Worm (Caenorhabditis elegans) whole organism, young adult: ENCODE data around the gene math-26.

Experiments
- B0261.1 ChIP-seq: sonication (generic microtip); optimal IDR thresholded peaks from 2 replicates; lab custom pipeline; 2016; ENCODE audit warnings: mild to moderate bottlenecking, missing genetic modification characterization, moderate library complexity, missing compliant biosample characterization
- B0336.3 ChIP-seq: fragments of 200-800 bp; sonication (Bioruptor generic); IDR thresholded peaks from 2 replicates; pipeline ENCODE4 v1.3.6; 2022; ENCODE audit warnings: missing genetic modification characterization, missing compliant biosample characterization
- F10E7.11 ChIP-seq: sonication (generic microtip); optimal IDR thresholded peaks from 2 replicates; lab custom pipeline; 2017; ENCODE audit warnings: mild to moderate bottlenecking, missing genetic modification characterization, moderate library complexity, missing compliant biosample characterization
- F37B4.10 ChIP-seq: fragments of 200-800 bp; sonication (Bioruptor generic); IDR thresholded peaks from 2 replicates; pipeline ENCODE4 v1.3.6; 2022; ENCODE audit warnings: missing genetic modification characterization, missing compliant biosample characterization
- F49E8.2 ChIP-seq: sonication (generic microtip); optimal IDR thresholded peaks from 3 replicates; lab custom pipeline; 2017; ENCODE audit warnings: missing genetic modification characterization, mild to moderate bottlenecking, missing compliant biosample characterization, antibody characterized with exemption, moderate library complexity; ENCODE audit not compliant: insufficient read depth
- K12H6.12 ChIP-seq: fragments of 200-800 bp; sonication (Bioruptor generic); optimal IDR thresholded peaks from 2 replicates; lab custom pipeline; 2018; ENCODE audit warnings: mild to moderate bottlenecking, missing genetic modification characterization, missing compliant biosample characterization
- T07F8.4 ChIP-seq: sonication (generic microtip); optimal IDR thresholded peaks from 2 replicates; lab custom pipeline; 2016; ENCODE audit warnings: mild to moderate bottlenecking, missing genetic modification characterization, moderate library complexity, missing compliant biosample characterization
- T26A5.8 ChIP-seq: sonication (generic microtip); optimal IDR thresholded peaks from 2 replicates; lab custom pipeline; 2016; ENCODE audit warnings: missing genetic modification characterization, missing compliant biosample characterization
- Y56A3A.18 ChIP-seq: fragments of 200-800 bp; sonication (Bioruptor generic); IDR thresholded peaks from 2 replicates; pipeline ENCODE4 v1.3.6; 2022; ENCODE audit warnings: missing genetic modification reagents, missing genetic modification characterization, missing compliant biosample characterization
- Y67H2A.10 ChIP-seq: fragments of 200-800 bp; sonication (Bioruptor generic); conservative IDR thresholded peaks from 2 replicates; pipeline ENCODE4 v1.3.6; 2022; ENCODE audit warnings: missing genetic modification reagents, missing genetic modification characterization, missing compliant biosample characterization
- ZK185.1 ChIP-seq: sonication (generic microtip); optimal IDR thresholded peaks from 2 replicates; lab custom pipeline; 2016; ENCODE audit warnings: mild to moderate bottlenecking, missing genetic modification characterization, missing compliant biosample characterization; ENCODE audit not compliant: poor library complexity, severe bottlenecking
- aptf-2 ChIP-seq: fragments of 200-800 bp; sonication (Bioruptor generic); conservative IDR thresholded peaks from 2 replicates; pipeline ENCODE4 v1.3.6; 2022; ENCODE audit warnings: missing genetic modification reagents, missing genetic modification characterization, missing compliant biosample characterization
- attf-5 ChIP-seq: fragments of 200-800 bp; sonication (Bioruptor generic); optimal IDR thresholded peaks from 2 replicates; lab custom pipeline; 2018; ENCODE audit warnings: mild to moderate bottlenecking, missing genetic modification characterization, missing compliant biosample characterization
- ccch-3 ChIP-seq: fragments of 200-800 bp; sonication (Bioruptor generic); optimal IDR thresholded peaks from 2 replicates; lab custom pipeline; 2018; ENCODE audit warnings: mild to moderate bottlenecking, missing genetic modification characterization, missing compliant biosample characterization
- ceh-40 ChIP-seq: fragments of 200-800 bp; sonication (Bioruptor generic); IDR thresholded peaks from 2 replicates; pipeline ENCODE4 v1.3.6; 2022; ENCODE audit warnings: missing genetic modification characterization, missing compliant biosample characterization
- die-1 ChIP-seq: sonication (generic microtip); optimal IDR thresholded peaks from 2 replicates; lab custom pipeline; 2016; ENCODE audit warnings: missing genotype, mild to moderate bottlenecking, missing genetic modification characterization, missing compliant biosample characterization
- fkh-3 ChIP-seq: sonication (generic microtip); optimal IDR thresholded peaks from 2 replicates; lab custom pipeline; 2016; ENCODE audit warnings: mild to moderate bottlenecking, missing genetic modification characterization, missing compliant biosample characterization
- hlh-12 ChIP-seq: sonication (generic microtip); optimal IDR thresholded peaks from 2 replicates; lab custom pipeline; 2016; ENCODE audit warnings: missing genetic modification characterization, missing compliant biosample characterization
- hlh-26 ChIP-seq: fragments of 200-800 bp; sonication (Bioruptor generic); conservative IDR thresholded peaks from 2 replicates; pipeline ENCODE4 v1.3.6; 2022; ENCODE audit warnings: missing genetic modification reagents, missing genetic modification characterization, missing compliant biosample characterization
- hmg-1.2 ChIP-seq: fragments of 200-800 bp; sonication (Bioruptor generic); IDR thresholded peaks from 2 replicates; pipeline ENCODE4 v1.3.6; 2022; ENCODE audit warnings: missing genetic modification reagents, missing genetic modification characterization, missing compliant biosample characterization
- let-607 ChIP-seq, 2 experiments: fragments of 200-800 bp in 1 of 2; sonication (Bioruptor generic) in 1 of 2; sonication (generic microtip) in 1 of 2; optimal IDR thresholded peaks; 2 replicates each; lab custom pipeline; 2016 to 2018; ENCODE audit warnings: mild to moderate bottlenecking in 2 of 2, missing compliant biosample characterization in 2 of 2, missing genetic modification characterization in 2 of 2, moderate library complexity in 2 of 2, missing genotype in 1 of 2
- lin-40 ChIP-seq: sonication (generic microtip); optimal IDR thresholded peaks from 2 replicates; lab custom pipeline; 2016; ENCODE audit warnings: missing genetic modification characterization, mild to moderate bottlenecking, missing compliant biosample characterization, missing genotype, missing genetic modification reagents
- lin-54 ChIP-seq: fragments of 200-800 bp; sonication (Bioruptor generic); optimal IDR thresholded peaks from 2 replicates; lab custom pipeline; 2018; ENCODE audit warnings: mild to moderate bottlenecking, missing genetic modification characterization, missing compliant biosample characterization
- lsy-27 ChIP-seq: sonication (generic microtip); optimal IDR thresholded peaks from 2 replicates; lab custom pipeline; 2017; ENCODE audit warnings: missing genetic modification characterization, mild to moderate bottlenecking, missing compliant biosample characterization, antibody characterized with exemption, missing genotype, borderline replicate concordance; ENCODE audit not compliant: insufficient read depth
- madf-10 ChIP-seq: sonication (generic microtip); optimal IDR thresholded peaks from 2 replicates; lab custom pipeline; 2016; ENCODE audit warnings: mild to moderate bottlenecking, missing genetic modification characterization, missing compliant biosample characterization
- madf-3 ChIP-seq: fragments of 200-800 bp; sonication (Bioruptor generic); IDR thresholded peaks from 2 replicates; pipeline ENCODE4 v1.3.6; 2022; ENCODE audit warnings: missing genetic modification reagents, missing genetic modification characterization, missing compliant biosample characterization
- madf-6 ChIP-seq: fragments of 200-800 bp; sonication (Bioruptor generic); IDR thresholded peaks from 2 replicates; pipeline ENCODE4 v1.3.6; 2022; ENCODE audit warnings: missing genetic modification reagents, missing genetic modification characterization, missing compliant biosample characterization
- mcd-1 ChIP-seq: fragments of 200-800 bp; sonication (Bioruptor generic); IDR thresholded peaks from 2 replicates; pipeline ENCODE4 v1.3.6; 2022; ENCODE audit warnings: missing genetic modification reagents, missing genetic modification characterization, missing compliant biosample characterization
- mel-28 ChIP-seq: sonication (generic microtip); optimal IDR thresholded peaks from 2 replicates; lab custom pipeline; 2016; ENCODE audit warnings: borderline replicate concordance, mild to moderate bottlenecking, missing genetic modification characterization, missing compliant biosample characterization
- nhr-120 ChIP-seq: fragments of 200-800 bp; sonication (Bioruptor generic); IDR thresholded peaks from 2 replicates; pipeline ENCODE4 v1.3.6; 2022; ENCODE audit warnings: missing genetic modification characterization, missing compliant biosample characterization
- nhr-80 ChIP-seq: sonication (generic microtip); optimal IDR thresholded peaks from 2 replicates; lab custom pipeline; 2016; ENCODE audit warnings: missing genetic modification characterization, missing compliant biosample characterization
- pbrm-1 ChIP-seq: fragments of 200-800 bp; sonication (Bioruptor generic); IDR thresholded peaks from 2 replicates; pipeline ENCODE4 v1.3.6; 2022; ENCODE audit warnings: missing genetic modification reagents, missing genetic modification characterization, missing compliant biosample characterization
- pha-4 ChIP-seq: fragments of 150-350 bp; sonication (generic microtip); optimal IDR thresholded peaks from 2 replicates; lab custom pipeline; 2014; ENCODE audit warnings: missing biosample characterization, missing genetic modification reagents, missing genetic modification characterization
- sdz-38 ChIP-seq: sonication (generic microtip); optimal IDR thresholded peaks from 2 replicates; lab custom pipeline; 2016; ENCODE audit warnings: missing genotype, missing genetic modification characterization, missing compliant biosample characterization
- snpc-1.1 ChIP-seq: sonication (generic microtip); optimal IDR thresholded peaks from 2 replicates; lab custom pipeline; 2017; ENCODE audit warnings: missing genetic modification characterization, mild to moderate bottlenecking, missing compliant biosample characterization, antibody characterized with exemption, moderate library complexity, missing genotype, missing genetic modification reagents; ENCODE audit not compliant: insufficient read depth
- snpc-1.3 ChIP-seq: sonication (generic microtip); optimal IDR thresholded peaks from 2 replicates; lab custom pipeline; 2017; ENCODE audit warnings: missing genetic modification characterization, mild to moderate bottlenecking, missing compliant biosample characterization, antibody characterized with exemption, moderate library complexity, missing genotype, missing genetic modification reagents; ENCODE audit not compliant: insufficient read depth
- snpc-4 ChIP-seq, 5 experiments: fragments of 150-350 bp in 1 of 5; sonication (generic microtip) in 4 of 5; optimal IDR thresholded peaks; 2 replicates each; lab custom pipeline; 2014 to 2018; ENCODE audit warnings: missing genetic modification characterization in 5 of 5, missing biosample characterization in 3 of 5, antibody characterized with exemption in 2 of 5, mild to moderate bottlenecking in 2 of 5, missing compliant biosample characterization in 2 of 5, missing genotype in 2 of 5, moderate library complexity in 2 of 5, missing genetic modification reagents in 1 of 5
- somi-1 ChIP-seq: fragments of 200-800 bp; sonication (Bioruptor generic); optimal IDR thresholded peaks from 2 replicates; lab custom pipeline; 2018; ENCODE audit warnings: mild to moderate bottlenecking, missing genetic modification characterization, missing compliant biosample characterization
- tbx-9 ChIP-seq: sonication (generic microtip); optimal IDR thresholded peaks from 2 replicates; lab custom pipeline; 2016; ENCODE audit warnings: borderline replicate concordance, missing genetic modification characterization, inconsistent platforms, missing compliant biosample characterization
- ztf-18 ChIP-seq: sonication (generic microtip); optimal IDR thresholded peaks from 2 replicates; lab custom pipeline; 2016; ENCODE audit warnings: missing genotype, mild to moderate bottlenecking, missing genetic modification characterization, missing compliant biosample characterization
- ztf-26 ChIP-seq: sonication (generic microtip); optimal IDR thresholded peaks from 2 replicates; lab custom pipeline; 2017; ENCODE audit warnings: missing genetic modification characterization, missing compliant biosample characterization
- ztf-28 ChIP-seq: fragments of 200-800 bp; sonication (Bioruptor generic); IDR thresholded peaks from 2 replicates; pipeline ENCODE4 v1.3.6; 2022; ENCODE audit warnings: missing genetic modification reagents, missing genetic modification characterization, missing compliant biosample characterization
- ztf-6 ChIP-seq: fragments of 200-800 bp; sonication (Bioruptor generic); IDR thresholded peaks from 2 replicates; pipeline ENCODE4 v1.3.6; 2022; ENCODE audit warnings: missing genetic modification reagents, missing genetic modification characterization, missing compliant biosample characterization

The math-26 gene

DNA sequence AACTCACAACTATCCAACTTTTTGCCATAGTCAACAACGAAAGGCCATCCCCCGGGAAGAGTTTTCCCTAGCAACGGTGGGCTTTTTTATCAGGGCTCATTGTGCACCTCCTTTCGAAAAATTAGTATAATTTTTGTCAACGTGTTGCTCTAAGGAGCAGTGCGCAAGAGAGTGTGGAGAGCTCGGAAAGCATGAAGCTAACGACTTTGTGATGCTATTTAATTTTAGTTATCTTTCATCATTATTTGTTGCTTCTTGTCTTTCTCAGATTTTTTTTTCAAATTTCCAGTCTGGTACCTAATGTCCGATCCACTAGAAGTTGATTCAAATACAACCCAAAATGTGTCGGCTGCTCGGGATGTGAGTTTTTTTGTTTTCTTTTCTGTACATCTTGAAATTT is 41.3 kb upstream of the math-26 start, which contains the start of gene ceh-81:
Gene ceh-81, plus strand, starts transcription at position 301 of the 400 bp plus-strand sequence.
- TF ChIP-seq pha-4 (tag; lab: Kevin White, UChicago) (no peak), lin-40 (tag; lab: Kevin White, UChicago) (no peak), ztf-28 (GFP tag; lab: Robert Waterston, UW) (no peak), madf-3 (no peak), attf-5 (GFP tag; lab: Kevin White, UChicago) (no peak), F37B4.10 (GFP tag; lab: Robert Waterston, UW) (no peak), lsy-27 (no peak), madf-10 (tag; lab: Kevin White, UChicago) (no peak), hlh-12 (no peak), B0336.3 (GFP tag; lab: Robert Waterston, UW) (no peak), sdz-38 (tag; lab: Kevin White, UChicago) (no peak), snpc-1.3 (tag; lab: Kevin White, UChicago) (no peak), B0261.1 (no peak), T07F8.4 (tag; lab: Kevin White, UChicago) (no peak), somi-1 (GFP tag; lab: Kevin White, UChicago) (no peak), ZK185.1 (no peak), madf-6 (GFP tag; lab: Robert Waterston, UW) (no peak), ztf-26 (tag; lab: Kevin White, UChicago) (no peak)

DNA sequence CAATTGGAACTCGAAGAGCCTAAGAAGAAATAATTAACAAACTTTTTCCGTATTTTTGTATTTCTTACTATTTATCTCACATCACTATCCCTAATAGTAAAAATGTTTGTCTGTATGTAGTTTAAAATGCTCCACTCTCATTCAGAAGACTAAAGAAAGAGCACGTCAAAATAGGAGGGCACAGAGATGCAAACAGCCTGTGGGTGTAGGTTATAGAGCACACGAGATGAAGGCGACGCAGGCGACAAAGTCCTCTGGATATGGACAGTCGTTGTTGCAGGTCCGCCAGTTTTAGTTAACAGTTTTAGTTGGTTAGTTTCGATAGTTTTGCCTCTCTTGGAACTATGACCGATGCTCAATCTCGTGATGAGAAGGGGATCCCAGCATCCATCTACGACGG is 39.5 kb upstream of the math-26 start, which contains the start of gene ceh-82:
Gene ceh-82, plus strand, starts transcription at position 301 of the 400 bp plus-strand sequence.
- TF ChIP-seq mcd-1, result no peak
- TF ChIP-seq ztf-18 (tag; lab: Kevin White, UChicago), result no peak
- TF ChIP-seq lsy-27, result no peak
- TF ChIP-seq nhr-120, result no peak

DNA sequence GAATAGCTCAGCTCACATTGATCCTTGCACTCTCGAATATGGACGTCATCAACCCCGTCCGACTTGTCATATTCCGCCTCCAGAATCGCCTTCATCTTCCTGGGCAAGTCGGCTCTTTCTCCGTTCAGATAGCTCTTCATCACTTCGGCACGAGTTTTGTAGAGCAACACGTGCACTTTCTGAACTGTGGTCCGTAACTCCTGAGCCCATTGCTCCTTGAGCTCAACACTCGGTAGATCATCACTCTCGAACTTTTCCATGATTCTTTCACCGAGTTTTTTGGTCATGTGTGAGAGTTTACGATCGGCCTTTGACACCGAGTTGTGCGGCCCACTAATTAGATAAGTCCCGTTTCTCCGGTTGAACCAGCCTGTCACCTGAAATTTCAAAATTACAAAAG is 36.3 kb upstream of the math-26 start:
- TF ChIP-seq F49E8.2 (tag; lab: Kevin White, UChicago) (no peak), F37B4.10 (GFP tag; lab: Robert Waterston, UW) (no peak), K12H6.12 (tag; lab: Kevin White, UChicago) (no peak), ztf-26 (tag; lab: Kevin White, UChicago) (no peak), B0336.3 (GFP tag; lab: Robert Waterston, UW) (no peak), fkh-3 (tag; lab: Kevin White, UChicago) (no peak), tbx-9 (no peak), snpc-4 (GFP tag; optimal IDR thresholded peaks at IDR 0.05; lab: Kevin White, UChicago) (no peak), snpc-4 (tag; optimal IDR thresholded peaks at IDR 0.05; lab: Kevin White, UChicago) (no peak), hlh-26 (no peak), nhr-80 (tag; lab: Kevin White, UChicago) (no peak), ceh-40 (GFP tag; lab: Robert Waterston, UW) (no peak), Y56A3A.18 (GFP tag; lab: Robert Waterston, UW) (no peak), let-607 (tag; optimal IDR thresholded peaks at IDR 0.05; lab: Kevin White, UChicago) (no peak), F10E7.11 (no peak), die-1 (tag; lab: Kevin White, UChicago) (no peak)
- TF ChIP-seq, all 124 proteins: peak for 0

DNA sequence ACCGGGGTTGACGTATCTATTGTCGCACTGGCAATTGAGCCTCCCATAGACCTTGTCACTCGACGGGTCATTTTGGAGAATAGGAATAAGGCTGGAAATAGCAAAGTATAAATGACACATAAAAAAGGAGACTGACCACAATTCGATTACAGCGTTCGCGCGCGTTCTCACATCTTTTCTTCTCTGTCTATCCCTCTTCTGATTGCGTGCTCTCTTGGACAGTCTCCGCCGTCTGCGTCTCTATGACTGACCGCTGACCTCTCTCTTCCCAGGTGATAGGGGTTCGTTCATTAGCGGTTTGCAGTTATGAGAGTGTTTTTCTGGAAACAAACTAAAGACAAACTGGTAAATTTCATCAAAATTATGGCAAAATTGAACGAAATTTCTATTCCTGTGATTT is 35.1 kb upstream of the math-26 start, which contains the start of gene ceh-83:
Gene ceh-83, minus strand, starts transcription at position 181 of the 400 bp plus-strand sequence.
- TF ChIP-seq aptf-2 (GFP tag; lab: Robert Waterston, UW) (0 out of 2 replicates have a peak, but pooled peaks have one; percentile 52), pbrm-1 (GFP tag; lab: Robert Waterston, UW) (0 out of 2 replicates have a peak, but pooled peaks have one; percentile 25), lin-54 (GFP tag; lab: Kevin White, UChicago) (no peak), Y67H2A.10 (GFP tag; lab: Robert Waterston, UW) (no peak), snpc-1.1 (tag; lab: Kevin White, UChicago) (no peak), ccch-3 (GFP tag; lab: Kevin White, UChicago) (no peak), hlh-12 (no peak), T26A5.8 (tag; lab: Kevin White, UChicago) (no peak), somi-1 (GFP tag; lab: Kevin White, UChicago) (no peak), ZK185.1 (no peak), ztf-6 (GFP tag; lab: Robert Waterston, UW) (no peak), B0261.1 (no peak), B0336.3 (GFP tag; lab: Robert Waterston, UW) (no peak), hmg-1.2 (GFP tag; lab: Robert Waterston, UW) (peak; percentile 92), F37B4.10 (GFP tag; lab: Robert Waterston, UW) (no peak), mel-28 (tag; lab: Kevin White, UChicago) (no peak)
